Fruit fly (Drosophila melanogaster): ENCODE results near the gene Dysb.

The Dysb gene

dm6 chr3L:18867521-18867920 lies at the start of gene Dysb (continued):
- peak; percentile 86 for TF ChIP-seq CG6689 (GFP tag; IDR thresholded peaks at IDR 0.05)
- TF ChIP-seq CG1602 (GFP tag; optimal IDR thresholded peaks at IDR 0.05): peak; percentile 78
- peak; percentile 87 for TF ChIP-seq nom (GFP tag; optimal IDR thresholded peaks at IDR 0.05)
- TF ChIP-seq ato (GFP tag; IDR thresholded peaks at IDR 0.05; ENCODE audit: partially characterized antibody): no peak
- TF ChIP-seq CG10321 (GFP tag; IDR thresholded peaks at IDR 0.05): peak; percentile 66
- TF ChIP-seq cg (GFP tag; optimal IDR thresholded peaks at IDR 0.05): no peak
- TF ChIP-seq Dek (tag; optimal IDR thresholded peaks at IDR 0.05): peak; percentile 92
- peak; percentile 88 for TF ChIP-seq gsb-n (tag; optimal IDR thresholded peaks at IDR 0.05)
- no peak for TF ChIP-seq HLH4C (GFP tag; IDR thresholded peaks at IDR 0.05; ENCODE audit: partially characterized antibody)
- no peak; the same call in 1 of the 2 replicates for TF ChIP-seq ttk (GFP tag; IDR thresholded peaks at IDR 0.05)
- peak; percentile 38 for TF ChIP-seq CG6654 (GFP tag; optimal IDR thresholded peaks at IDR 0.05)
- TF ChIP-seq pfk (GFP tag; optimal IDR thresholded peaks at IDR 0.05): peak; percentile 38
- no peak for TF ChIP-seq CG3065 (GFP tag; optimal IDR thresholded peaks at IDR 0.05)
- TF ChIP-seq Doc3 (GFP tag; IDR thresholded peaks at IDR 0.05; ENCODE audit: partially characterized antibody): peak; percentile 11; the same call in 1 of the 3 replicates
- TF ChIP-seq fd96Cb (tag; optimal IDR thresholded peaks at IDR 0.05): peak; percentile 78
- peak; percentile 82 to 84 for TF ChIP-seq Trl (optimal IDR thresholded peaks at IDR 0.05)
- TF ChIP-seq Trl (GFP tag; optimal IDR thresholded peaks at IDR 0.05): peak; percentile 64
- TF ChIP-seq CG12299 (tag; optimal IDR thresholded peaks at IDR 0.05): peak; percentile 86
- peak; percentile 75 for TF ChIP-seq CG3407 (GFP tag; optimal IDR thresholded peaks at IDR 0.05)
- TF ChIP-seq Pdp1 (GFP tag; optimal IDR thresholded peaks at IDR 0.05): peak; percentile 49 to 61
- peak; percentile 58 for TF ChIP-seq mirr (GFP tag; optimal IDR thresholded peaks at IDR 0.05)
- peak; percentile 32 for TF ChIP-seq tx (GFP tag; optimal IDR thresholded peaks at IDR 0.05)
- TF ChIP-seq CG42726 (GFP tag; IDR thresholded peaks at IDR 0.05; ENCODE audit: partially characterized antibody): no peak
- TF ChIP-seq CG6683 (GFP tag; optimal IDR thresholded peaks at IDR 0.05): peak; percentile 73
- TF ChIP-seq CG1832 (GFP tag; optimal IDR thresholded peaks at IDR 0.05): no peak
- no peak for TF ChIP-seq Tbp (GFP tag; optimal IDR thresholded peaks at IDR 0.05)
- peak; percentile 85 for TF ChIP-seq CG14710 (tag; optimal IDR thresholded peaks at IDR 0.05)
- no peak; the same call in 1 of the 2 replicates for TF ChIP-seq CG4360 (GFP tag; IDR thresholded peaks at IDR 0.05)
- TF ChIP-seq abd-A (tag; optimal IDR thresholded peaks at IDR 0.05): peak; percentile 32
- TF ChIP-seq CG8765 (GFP tag; IDR thresholded peaks at IDR 0.05): peak; percentile 74
- no peak for TF ChIP-seq CG8478 (optimal IDR thresholded peaks at IDR 0.05)
- TF ChIP-seq CG16815 (GFP tag; optimal IDR thresholded peaks at IDR 0.05): peak; percentile 72
- TF ChIP-seq CG12104 (GFP tag; optimal IDR thresholded peaks at IDR 0.05): peak; percentile 44
- no peak for TF ChIP-seq pros (GFP tag; optimal IDR thresholded peaks at IDR 0.05)
- peak; percentile 88 for TF ChIP-seq CG34376 (GFP tag; optimal IDR thresholded peaks at IDR 0.05)
- TF ChIP-seq CG8388 (GFP tag; optimal IDR thresholded peaks at IDR 0.05): peak; percentile 88
- peak; percentile 43 for TF ChIP-seq CG13123 (GFP tag; optimal IDR thresholded peaks at IDR 0.05)
- peak; percentile 70 for TF ChIP-seq CG7987 (GFP tag; optimal IDR thresholded peaks at IDR 0.05)
- TF ChIP-seq GATAe (GFP tag; conservative IDR thresholded peaks at IDR 0.05): peak; percentile 21; the same call in 1 of the 2 replicates
- peak; percentile 85 for TF ChIP-seq al (GFP tag; IDR thresholded peaks at IDR 0.05)
- TF ChIP-seq CG7271 (tag; optimal IDR thresholded peaks at IDR 0.05): peak; percentile 47
- peak; percentile 75 for TF ChIP-seq mam (GFP tag; optimal IDR thresholded peaks at IDR 0.05)
- TF ChIP-seq CG13287 (GFP tag; IDR thresholded peaks at IDR 0.05; ENCODE audit: partially characterized antibody): peak; percentile 63
- peak; percentile 79 for TF ChIP-seq CG1024 (GFP tag; IDR thresholded peaks at IDR 0.05)
- no peak for TF ChIP-seq Dip2 (GFP tag; IDR thresholded peaks at IDR 0.05)
- TF ChIP-seq onecut (GFP tag; IDR thresholded peaks at IDR 0.05): peak; percentile 86
- TF ChIP-seq CG17829 (tag; optimal IDR thresholded peaks at IDR 0.05): peak; percentile 93
- TF ChIP-seq CG2129 (GFP tag; IDR thresholded peaks at IDR 0.05; ENCODE audit: partially characterized antibody): no peak
- peak; percentile 48 for TF ChIP-seq Antp (GFP tag; optimal IDR thresholded peaks at IDR 0.05)
- peak; percentile 84 for TF ChIP-seq MTF-1 (GFP tag; optimal IDR thresholded peaks at IDR 0.05; ENCODE audit: borderline replicate concordance)
